Fruit fly (Drosophila melanogaster) whole organism, adult: ENCODE results near the gene eEF1gamma.

Experiments
- CG11617 ChIP-seq: fragments of 200-800 bp; sonication (Bioruptor generic); optimal IDR thresholded peaks from 2 replicates; lab custom pipeline; 2017; ENCODE audit warnings: mild to moderate bottlenecking, missing biosample characterization, missing genetic modification reagents, missing genetic modification characterization
- CG14711 ChIP-seq: fragments of 200-800 bp; sonication (Bioruptor generic); optimal IDR thresholded peaks from 2 replicates; lab custom pipeline; 2018; ENCODE audit warnings: missing biosample characterization, mild to moderate bottlenecking, missing genetic modification characterization, moderate library complexity
- CG1620 ChIP-seq: fragments of 200-800 bp; sonication (Bioruptor generic); optimal IDR thresholded peaks from 2 replicates; lab custom pipeline; 2016; ENCODE audit warnings: missing biosample characterization, missing genetic modification characterization
- CG33017 ChIP-seq: fragments of 200-800 bp; sonication (Bioruptor generic); optimal IDR thresholded peaks from 2 replicates; lab custom pipeline; 2018; ENCODE audit warnings: missing biosample characterization, mild to moderate bottlenecking, missing genetic modification characterization, moderate library complexity
- CG7101 ChIP-seq: fragments of 200-800 bp; sonication (Bioruptor generic); optimal IDR thresholded peaks from 2 replicates; lab custom pipeline; 2018; ENCODE audit warnings: missing biosample characterization, mild to moderate bottlenecking, missing genetic modification characterization, moderate library complexity
- Clk ChIP-seq: fragments of 200-800 bp; sonication (Bioruptor generic); optimal IDR thresholded peaks from 2 replicates; lab custom pipeline; 2017; ENCODE audit warnings: missing biosample characterization, missing genetic modification characterization
- Crg-1 ChIP-seq: fragments of 200-800 bp; sonication (Bioruptor generic); optimal IDR thresholded peaks from 2 replicates; lab custom pipeline; 2016; ENCODE audit warnings: missing biosample characterization, missing genetic modification characterization
- bab1 ChIP-seq: fragments of 200-800 bp; sonication (Bioruptor generic); optimal IDR thresholded peaks from 3 replicates; lab custom pipeline; 2019; ENCODE audit warnings: missing biosample characterization, mild to moderate bottlenecking, missing genetic modification characterization, moderate library complexity
- cic ChIP-seq: fragments of 200-800 bp; sonication (Bioruptor generic); optimal IDR thresholded peaks from 2 replicates; lab custom pipeline; 2017; ENCODE audit warnings: missing biosample characterization, mild to moderate bottlenecking, missing genetic modification characterization, moderate library complexity
- cnc ChIP-seq, 2 experiments: fragments of >200 bp; optimal IDR thresholded peaks; 2 replicates each; lab custom pipeline; 2017

dm6 chr3R:29214262-29214661 is 5.7 kb upstream of the eEF1gamma start:
- TF ChIP-seq CG33017 (tag; lab: Kevin White, UChicago), result peak; percentile 99
- TF ChIP-seq Clk, result peak; percentile 99
- peak; percentile 100 for TF ChIP-seq CG7101 (tag; lab: Kevin White, UChicago)
- peak; percentile 97 for TF ChIP-seq cic (GFP tag; lab: Kevin White, UChicago)
- no peak for TF ChIP-seq cnc (optimal IDR thresholded peaks at IDR 0.05; lab: Kevin White, UChicago)
- TF ChIP-seq Crg-1 (GFP tag; lab: Kevin White, UChicago), result peak; percentile 99
- TF ChIP-seq CG1620 (GFP tag; lab: Kevin White, UChicago), result peak; percentile 100
- TF ChIP-seq CG11617, result peak; percentile 99
- peak; percentile 100 for TF ChIP-seq CG14711 (tag; lab: Kevin White, UChicago)
- peak; percentile 100 for TF ChIP-seq bab1 (GFP tag; lab: Kevin White, UChicago)
